Fruit fly (Drosophila melanogaster) whole organism, embryonic: ENCODE data around the gene CG33107.
A peak's percentile ranks its signal among the peaks of the same experiment; 100 is the strongest.

ENCODE experiments used
- CG10979 ChIP-seq: fragments of 200-800 bp; sonication (Bioruptor generic); optimal IDR thresholded peaks from 2 replicates; lab custom pipeline; 2018; ENCODE audit warnings: missing biosample characterization, mild to moderate bottlenecking, missing genetic modification characterization, moderate library complexity
- CG1233 ChIP-seq: fragments of 200-800 bp; sonication (Bioruptor generic); optimal IDR thresholded peaks from 4 replicates; lab custom pipeline; 2018; ENCODE audit warnings: missing biosample characterization, mild to moderate bottlenecking, missing genetic modification characterization
- CG12744 ChIP-seq: fragments of 200-800 bp; sonication (Bioruptor generic); optimal IDR thresholded peaks from 2 replicates; lab custom pipeline; 2016; ENCODE audit warnings: missing biosample characterization, missing genetic modification characterization
- CG13296 ChIP-seq: fragments of 200-800 bp; sonication (Bioruptor generic); optimal IDR thresholded peaks from 3 replicates; lab custom pipeline; 2018; ENCODE audit warnings: missing biosample characterization, mild to moderate bottlenecking, missing genetic modification characterization
- CG17359 ChIP-seq: fragments of 200-800 bp; sonication (Bioruptor generic); optimal IDR thresholded peaks from 3 replicates; lab custom pipeline; 2018; ENCODE audit warnings: missing biosample characterization, mild to moderate bottlenecking, missing genetic modification characterization, moderate library complexity
- CG18011 ChIP-seq: fragments of 200-800 bp; sonication (Bioruptor generic); optimal IDR thresholded peaks from 2 replicates; lab custom pipeline; 2017; ENCODE audit warnings: missing biosample characterization, missing genetic modification characterization, mild to moderate bottlenecking, moderate library complexity, missing genotype
- CG3281 ChIP-seq: fragments of 200-800 bp; sonication (Bioruptor generic); optimal IDR thresholded peaks from 3 replicates; lab custom pipeline; 2017; ENCODE audit warnings: missing biosample characterization, mild to moderate bottlenecking, missing genetic modification characterization
- CG33557 ChIP-seq: fragments of 200-800 bp; sonication (Bioruptor generic); optimal IDR thresholded peaks from 2 replicates; lab custom pipeline; 2019; ENCODE audit warnings: missing biosample characterization, mild to moderate bottlenecking, missing genetic modification characterization, moderate library complexity
- CG4424 ChIP-seq: fragments of 200-800 bp; sonication (Bioruptor generic); optimal IDR thresholded peaks from 3 replicates; lab custom pipeline; 2016; ENCODE audit warnings: missing biosample characterization, missing genetic modification characterization
- CG6254 ChIP-seq: fragments of 200-800 bp; sonication (Bioruptor generic); optimal IDR thresholded peaks from 3 replicates; lab custom pipeline; 2017; ENCODE audit warnings: mild to moderate bottlenecking, missing biosample characterization, missing genetic modification reagents, missing genetic modification characterization
- CG7271 ChIP-seq: fragments of 200-800 bp; sonication (Bioruptor generic); optimal IDR thresholded peaks from 2 replicates; lab custom pipeline; 2018; ENCODE audit warnings: missing biosample characterization, mild to moderate bottlenecking, missing genetic modification characterization, moderate library complexity
- CG7839 ChIP-seq: fragments of 200-800 bp; sonication (Bioruptor generic); optimal IDR thresholded peaks from 3 replicates; lab custom pipeline; 2018; ENCODE audit warnings: missing biosample characterization, mild to moderate bottlenecking, missing genetic modification characterization, moderate library complexity
- CG8281 ChIP-seq: fragments of 200-800 bp; sonication (Bioruptor generic); optimal IDR thresholded peaks from 2 replicates; lab custom pipeline; 2018; ENCODE audit warnings: missing biosample characterization, mild to moderate bottlenecking, missing genetic modification characterization, moderate library complexity
- CoRest ChIP-seq: fragments of 200-800 bp; sonication (Bioruptor generic); optimal IDR thresholded peaks from 3 replicates; lab custom pipeline; 2018; ENCODE audit warnings: missing biosample characterization, mild to moderate bottlenecking, missing genetic modification characterization, moderate library complexity
- CrebB ChIP-seq: fragments of 200-800 bp; sonication (Bioruptor generic); optimal IDR thresholded peaks from 3 replicates; lab custom pipeline; 2018; ENCODE audit warnings: missing biosample characterization, mild to moderate bottlenecking, missing genetic modification characterization
- Dek ChIP-seq: fragments of 200-800 bp; sonication (Bioruptor generic); optimal IDR thresholded peaks from 3 replicates; lab custom pipeline; 2019; ENCODE audit warnings: missing biosample characterization, mild to moderate bottlenecking, missing genetic modification characterization, moderate library complexity
- Ets97D ChIP-seq: fragments of 200-800 bp; sonication (Bioruptor generic); optimal IDR thresholded peaks from 3 replicates; lab custom pipeline; 2016; ENCODE audit warnings: missing biosample characterization, missing genetic modification characterization
- Gug ChIP-seq: fragments of 200-800 bp; sonication (Bioruptor generic); IDR thresholded peaks from 4 replicates; pipeline ENCODE4 v1.3.6; 2022; ENCODE audit warnings: missing biosample characterization, missing genetic modification characterization
- HLH3B ChIP-seq: fragments of 200-800 bp; sonication (Bioruptor generic); IDR thresholded peaks from 2 replicates; pipeline ENCODE4 v1.3.6; 2022; ENCODE audit warnings: missing biosample characterization, missing genetic modification characterization
- HLHmδ ChIP-seq: fragments of 200-800 bp; sonication (Bioruptor generic); optimal IDR thresholded peaks from 2 replicates; lab custom pipeline; 2018; ENCODE audit warnings: missing biosample characterization, mild to moderate bottlenecking, missing genetic modification characterization, moderate library complexity
- Hr51 ChIP-seq, 2 experiments: fragments of 200-800 bp; sonication (Bioruptor generic); optimal IDR thresholded peaks; 2 replicates in 1 of 2; 3 replicates in 1 of 2; lab custom pipeline; 2016 to 2018; ENCODE audit warnings: missing biosample characterization in 2 of 2, missing genetic modification characterization in 2 of 2, mild to moderate bottlenecking in 1 of 2, moderate library complexity in 1 of 2
- MTF-1 ChIP-seq: fragments of 200-800 bp; sonication (Bioruptor generic); optimal IDR thresholded peaks from 2 replicates; lab custom pipeline; 2018; ENCODE audit warnings: missing biosample characterization, mild to moderate bottlenecking, missing genetic modification characterization, borderline replicate concordance
- Spps ChIP-seq: fragments of 200-800 bp; sonication (Bioruptor generic); optimal IDR thresholded peaks from 2 replicates; lab custom pipeline; 2018; ENCODE audit warnings: missing biosample characterization, mild to moderate bottlenecking, missing genetic modification characterization
- abd-A ChIP-seq: fragments of 200-800 bp; sonication (Bioruptor generic); optimal IDR thresholded peaks from 3 replicates; lab custom pipeline; 2019; ENCODE audit warnings: missing biosample characterization, mild to moderate bottlenecking, missing genetic modification characterization, moderate library complexity
- ac ChIP-seq: fragments of 200-800 bp; sonication (Bioruptor generic); optimal IDR thresholded peaks from 3 replicates; lab custom pipeline; 2017; ENCODE audit warnings: missing biosample characterization, mild to moderate bottlenecking, missing genetic modification characterization
- aop ChIP-seq: fragments of 200-800 bp; sonication (Bioruptor generic); IDR thresholded peaks from 2 replicates; pipeline ENCODE4 v1.3.6; 2022; ENCODE audit warnings: missing biosample characterization, missing genetic modification characterization
- az2 ChIP-seq: fragments of 200-800 bp; sonication (Bioruptor generic); optimal IDR thresholded peaks from 3 replicates; lab custom pipeline; 2016; ENCODE audit warnings: missing biosample characterization, missing genetic modification characterization
- caup ChIP-seq: fragments of 200-800 bp; sonication (Bioruptor generic); optimal IDR thresholded peaks from 3 replicates; lab custom pipeline; 2017; ENCODE audit warnings: missing biosample characterization, mild to moderate bottlenecking, missing genetic modification characterization, moderate library complexity; ENCODE audit not compliant: severe bottlenecking
- cg ChIP-seq: fragments of 200-800 bp; sonication (Bioruptor generic); optimal IDR thresholded peaks from 3 replicates; lab custom pipeline; 2019; ENCODE audit warnings: missing biosample characterization, mild to moderate bottlenecking, missing genetic modification characterization, moderate library complexity
- dmrt11E ChIP-seq: fragments of 200-800 bp; sonication (Bioruptor generic); optimal IDR thresholded peaks from 3 replicates; lab custom pipeline; 2018; ENCODE audit warnings: missing biosample characterization, mild to moderate bottlenecking, missing genetic modification characterization, moderate library complexity
- jing ChIP-seq: fragments of 200-800 bp; sonication (Bioruptor generic); optimal IDR thresholded peaks from 2 replicates; lab custom pipeline; 2018; ENCODE audit warnings: missing biosample characterization, mild to moderate bottlenecking, missing genetic modification characterization
- lov ChIP-seq, 2 experiments: fragments of 200-800 bp in 1 of 2; fragments of >200 bp in 1 of 2; sonication (Bioruptor generic) in 1 of 2; IDR thresholded peaks in 1 of 2; optimal IDR thresholded peaks in 1 of 2; 2 replicates in 1 of 2; 3 replicates in 1 of 2; pipeline versions ENCODE4 v1.3.6 to Lab custom; 2017 to 2022; ENCODE audit warnings: missing biosample characterization in 1 of 2, missing genetic modification characterization in 1 of 2
- org-1 ChIP-seq: fragments of 200-800 bp; sonication (Bioruptor generic); optimal IDR thresholded peaks from 2 replicates; lab custom pipeline; 2017; ENCODE audit warnings: missing biosample characterization, missing genetic modification characterization
- p53 ChIP-seq: fragments of 200-800 bp; sonication (Bioruptor generic); optimal IDR thresholded peaks from 2 replicates; lab custom pipeline; 2016; ENCODE audit warnings: missing biosample characterization, missing genetic modification characterization
- ranshi ChIP-seq: fragments of 200-800 bp; sonication (Bioruptor generic); IDR thresholded peaks from 2 replicates; pipeline ENCODE4 v1.3.6; 2022; ENCODE audit warnings: missing biosample characterization, missing genetic modification characterization
- run ChIP-seq: fragments of 200-800 bp; sonication (Bioruptor generic); optimal IDR thresholded peaks from 3 replicates; lab custom pipeline; 2018; ENCODE audit warnings: missing biosample characterization, mild to moderate bottlenecking, missing genetic modification characterization
- sc ChIP-seq, 3 experiments: fragments of >200 bp in 2 of 3; fragments of 200-800 bp in 1 of 3; sonication (Bioruptor generic) in 1 of 3; optimal IDR thresholded peaks; 2 replicates in 2 of 3; 3 replicates in 1 of 3; lab custom pipeline; 2017; ENCODE audit warnings: mild to moderate bottlenecking in 1 of 3, missing biosample characterization in 1 of 3, missing genetic modification characterization in 1 of 3, missing genetic modification reagents in 1 of 3
- sens ChIP-seq: fragments of 200-800 bp; sonication (Bioruptor generic); peaks from one replicate; lab custom pipeline; 2016; ENCODE audit warnings: missing biosample characterization, missing genetic modification characterization
- sqz ChIP-seq: fragments of 200-800 bp; sonication (Bioruptor generic); optimal IDR thresholded peaks from 3 replicates; lab custom pipeline; 2018; ENCODE audit warnings: missing biosample characterization, mild to moderate bottlenecking, missing genetic modification characterization
- tap ChIP-seq: fragments of 200-800 bp; optimal IDR thresholded peaks from 3 replicates; lab custom pipeline; 2019; ENCODE audit warnings: missing biosample characterization, mild to moderate bottlenecking, missing genetic modification characterization, moderate library complexity

The CG33107 gene

dm6 chr3R:22589311-22589710 is 4.8 kb upstream of the CG33107 start (continued):
- TF ChIP-seq tap: peak; percentile 59
- TF ChIP-seq dmrt11E: peak; percentile 50
- peak; percentile 32 for TF ChIP-seq caup (GFP tag; lab: Kevin White, UChicago)
- no peak for TF ChIP-seq Ets97D (GFP tag; lab: Kevin White, UChicago)
- peak; percentile 7 for TF ChIP-seq CG10979 (tag; lab: Kevin White, UChicago)
- TF ChIP-seq CG4424 (GFP tag; lab: Kevin White, UChicago): peak; percentile 14
- peak; percentile 57 for TF ChIP-seq sens
- peak; percentile 8; the same call in 1 of the 2 replicates for TF ChIP-seq HLH3B
- no peak for TF ChIP-seq Gug (GFP tag; lab: Robert Waterston, UW)
- peak; percentile 4 for TF ChIP-seq CoRest (tag; lab: Kevin White, UChicago)
- peak; percentile 62 for TF ChIP-seq CG7271 (tag; lab: Kevin White, UChicago)
- TF ChIP-seq az2 (GFP tag; lab: Kevin White, UChicago): no peak
- no peak for TF ChIP-seq lov (optimal IDR thresholded peaks at IDR 0.05; lab: Kevin White, UChicago)
- TF ChIP-seq lov (GFP tag; IDR thresholded peaks at IDR 0.05; lab: Robert Waterston, UW): 0 out of 3 replicates have a peak, but pooled peaks have one; percentile 47
- TF ChIP-seq CG8281 (tag; lab: Kevin White, UChicago): peak; percentile 32
- peak; percentile 5 for TF ChIP-seq CG7839 (tag; lab: Kevin White, UChicago)
- TF ChIP-seq HLHmδ (GFP tag; lab: Kevin White, UChicago): no peak
- TF ChIP-seq Spps: no peak
- TF ChIP-seq CG17359 (tag; lab: Kevin White, UChicago): peak; percentile 79
- TF ChIP-seq CG33557: peak; percentile 53
- peak; percentile 1 for TF ChIP-seq CG13296 (GFP tag; lab: Kevin White, UChicago)
- TF ChIP-seq Hr51 (GFP tag; optimal IDR thresholded peaks at IDR 0.05; lab: Kevin White, UChicago): peak in 1 of 2 experiments; percentile 9
- TF ChIP-seq org-1: peak; percentile 33
- peak; percentile 16 for TF ChIP-seq run (tag; lab: Kevin White, UChicago)
- TF ChIP-seq p53 (GFP tag; lab: Kevin White, UChicago): no peak
- no peak for TF ChIP-seq sc (optimal IDR thresholded peaks at IDR 0.05; lab: Kevin White, UChicago)
- TF ChIP-seq sc (GFP tag; optimal IDR thresholded peaks at IDR 0.05; lab: Kevin White, UChicago): peak; percentile 47
- TF ChIP-seq CG12744: no peak
- peak; percentile 94 for TF ChIP-seq MTF-1 (GFP tag; lab: Kevin White, UChicago)
- TF ChIP-seq abd-A (tag; lab: Kevin White, UChicago): no peak
- TF ChIP-seq aop (GFP tag; lab: Robert Waterston, UW): no peak
- peak; percentile 12 for TF ChIP-seq sqz (GFP tag; lab: Kevin White, UChicago)
- no peak for TF ChIP-seq Dek (tag; lab: Kevin White, UChicago)
- TF ChIP-seq CG18011 (GFP tag; lab: Kevin White, UChicago): no peak
- TF ChIP-seq ac: peak; percentile 51
- TF ChIP-seq jing (GFP tag; lab: Kevin White, UChicago): no peak
- no peak for TF ChIP-seq cg (GFP tag; lab: Kevin White, UChicago)
- peak; percentile 60 for TF ChIP-seq CG1233 (GFP tag; lab: Kevin White, UChicago)
- peak; percentile 38 for TF ChIP-seq CG6254
- TF ChIP-seq CG3281 (GFP tag; lab: Kevin White, UChicago): no peak
- TF ChIP-seq ranshi: no peak
- TF ChIP-seq CrebB (tag; lab: Kevin White, UChicago): peak; percentile 50
- TF ChIP-seq, all 482 proteins: peak for 137
